Worm (Caenorhabditis elegans): ENCODE results near the gene F57A8.6.
A peak's percentile ranks its signal among the peaks of the same experiment; 100 is the strongest.

F57A8.6 gene

DNA sequence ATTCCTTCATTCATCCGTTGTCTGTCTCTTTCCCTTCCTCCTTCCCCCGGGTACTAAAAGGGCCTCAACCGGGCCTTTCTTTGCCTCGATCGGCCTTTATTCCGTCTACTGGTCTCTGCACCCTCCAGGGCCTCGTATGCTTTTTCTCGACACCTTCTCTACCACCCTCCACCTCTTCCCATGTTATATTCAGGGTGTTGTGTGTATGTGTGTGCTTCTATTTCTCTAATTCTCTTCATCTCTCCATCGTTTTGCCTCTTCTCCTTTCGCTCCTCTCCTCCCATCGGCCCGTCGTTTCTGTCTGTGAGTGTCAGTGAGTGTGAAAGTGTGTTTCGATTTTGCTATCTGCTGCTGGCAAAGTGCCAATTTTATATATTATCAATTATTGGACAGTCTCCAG is 33.9 kb downstream of the F57A8.6 start (continued):
- TF ChIP-seq nhr-102 (tag; optimal IDR thresholded peaks at IDR 0.05) = peak; percentile 54
- no peak for TF ChIP-seq egl-43 (GFP tag; IDR thresholded peaks at IDR 0.05)
- TF ChIP-seq Y75B8A.6 (GFP tag; IDR thresholded peaks at IDR 0.05) = no peak
- TF ChIP-seq nhr-25 (tag; optimal IDR thresholded peaks at IDR 0.05; ENCODE audit: borderline replicate concordance, insufficient read depth) = peak; percentile 1
- no peak for TF ChIP-seq nhr-11 (tag; optimal IDR thresholded peaks at IDR 0.05)
- TF ChIP-seq lin-1 (GFP tag; IDR thresholded peaks at IDR 0.05) = no peak
- TF ChIP-seq tag-97 (GFP tag; IDR thresholded peaks at IDR 0.05) = no peak
- TF ChIP-seq dmd-9 (GFP tag; IDR thresholded peaks at IDR 0.05) = no peak
- TF ChIP-seq hlh-11 (tag; optimal IDR thresholded peaks at IDR 0.05) = peak; percentile 91
- TF ChIP-seq rbr-2 (tag; optimal IDR thresholded peaks at IDR 0.05) = peak; percentile 77
- TF ChIP-seq aha-1 (tag) = peak; percentile 97
- TF ChIP-seq R02D3.7 (tag; optimal IDR thresholded peaks at IDR 0.05) = no peak
- peak; percentile 82 for TF ChIP-seq mes-2 (tag; optimal IDR thresholded peaks at IDR 0.05; ENCODE audit: poor library complexity, severe bottlenecking)
- TF ChIP-seq daf-8 (GFP tag; IDR thresholded peaks at IDR 0.05) = no peak
- TF ChIP-seq nhr-41 (GFP tag; IDR thresholded peaks at IDR 0.05) = no peak
- TF ChIP-seq ceh-62 (tag; optimal IDR thresholded peaks at IDR 0.05) = no peak
- peak; percentile 56; the same call in 1 of the 2 replicates for TF ChIP-seq ceh-20 (GFP tag; IDR thresholded peaks at IDR 0.05)
- TF ChIP-seq pha-4 (GFP tag; IDR thresholded peaks at IDR 0.05) = peak; percentile 25; the same call in 1 of the 2 replicates
- peak; percentile 22 for TF ChIP-seq pha-4 (tag; optimal IDR thresholded peaks at IDR 0.05)
- TF ChIP-seq lir-3 (tag; optimal IDR thresholded peaks at IDR 0.05) = no peak
- TF ChIP-seq php-3 (GFP tag; IDR thresholded peaks at IDR 0.05) = no peak

- TF ChIP-seq ceh-20 (GFP tag; IDR thresholded peaks at IDR 0.05) (no peak), mdt-29 (GFP tag; IDR thresholded peaks at IDR 0.05) (no peak), zip-2 (tag; optimal IDR thresholded peaks at IDR 0.05) (no peak), Y5F2A.4 (GFP tag; optimal IDR thresholded peaks at IDR 0.05) (no peak), lin-29 (GFP tag; IDR thresholded peaks at IDR 0.05) (no peak), nhr-42 (GFP tag; IDR thresholded peaks at IDR 0.05) (no peak), nhr-102 (tag; optimal IDR thresholded peaks at IDR 0.05) (no peak)
Measured at ce11 chrV:10037040-10037439, 36.7 kb downstream of the F57A8.6 start, which contains the start of gene F57A8.1. Gene F57A8.1, plus strand, starts transcription at chrV:10037340.

DNA sequence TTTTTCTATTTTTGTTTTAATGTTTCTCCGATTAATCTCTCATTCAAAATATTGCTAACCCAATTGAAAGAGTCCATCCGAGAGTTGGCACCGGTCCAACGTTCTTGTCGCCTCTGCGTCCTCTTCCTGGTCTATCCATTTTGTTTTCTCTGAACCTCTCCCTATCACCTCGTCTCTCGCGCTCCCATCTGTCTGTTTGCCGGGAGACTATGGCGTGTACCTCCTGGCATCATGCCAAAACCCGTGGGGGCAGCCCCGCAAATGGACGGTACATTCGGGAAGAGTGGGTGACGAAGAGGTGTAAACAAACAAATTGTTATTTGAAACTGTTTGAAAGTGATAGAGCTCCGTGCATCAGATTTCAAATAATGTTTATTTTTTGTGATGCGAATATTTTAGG is 37.4 kb downstream of the F57A8.6 start, which contains the start of gene T06E8.2:
Gene T06E8.2 (minus strand): TSS at position 139 of the 400 bp plus-strand sequence.
- TF ChIP-seq pha-4 (GFP tag; IDR thresholded peaks at IDR 0.05) (no peak), pha-4 (tag; optimal IDR thresholded peaks at IDR 0.05) (no peak), daf-16 (GFP tag; optimal IDR thresholded peaks at IDR 0.05) (peak in 1 of 2 experiments; percentile 43), daf-16 (tag; optimal IDR thresholded peaks at IDR 0.05) (peak; percentile 39), madf-9 (GFP tag; conservative IDR thresholded peaks at IDR 0.05) (0 out of 2 replicates have a peak, but pooled peaks have one; percentile 31), hmg-1.1 (GFP tag; IDR thresholded peaks at IDR 0.05) (peak; percentile 27; the same call in 1 of the 2 replicates), hlh-11 (tag; optimal IDR thresholded peaks at IDR 0.05) (peak; percentile 76), nhr-11 (tag; optimal IDR thresholded peaks at IDR 0.05) (peak; percentile 43), nhr-102 (tag; optimal IDR thresholded peaks at IDR 0.05) (no peak), mes-2 (tag; optimal IDR thresholded peaks at IDR 0.05; ENCODE audit: poor library complexity, severe bottlenecking) (peak; percentile 30), dmd-6 (GFP tag; IDR thresholded peaks at IDR 0.05) (peak; percentile 54), ztf-11 (tag; optimal IDR thresholded peaks at IDR 0.05) (no peak), ceh-32 (tag; optimal IDR thresholded peaks at IDR 0.05; ENCODE audit: poor library complexity) (no peak), nhr-42 (GFP tag; IDR thresholded peaks at IDR 0.05) (no peak), dve-1 (tag; optimal IDR thresholded peaks at IDR 0.05; ENCODE audit: insufficient read depth) (peak; percentile 69), mdl-1 (tag; optimal IDR thresholded peaks at IDR 0.05) (peak in 1 of 2 experiments; percentile 69), mxl-3 (GFP tag; optimal IDR thresholded peaks at IDR 0.05) (peak; percentile 79), nhr-111 (GFP tag; optimal IDR thresholded peaks at IDR 0.05) (no peak), nhr-48 (tag; optimal IDR thresholded peaks at IDR 0.05) (peak; percentile 14), ceh-20 (GFP tag; IDR thresholded peaks at IDR 0.05) (0 out of 2 replicates have a peak, but pooled peaks have one; percentile 27), madf-5 (GFP tag; IDR thresholded peaks at IDR 0.05) (no peak), tra-1 (GFP tag; IDR thresholded peaks at IDR 0.05) (0 out of 2 replicates have a peak, but pooled peaks have one; percentile 45), nhr-28 (tag; optimal IDR thresholded peaks at IDR 0.05) (peak; percentile 47), lsy-2 (tag; optimal IDR thresholded peaks at IDR 0.05) (peak in 1 of 2 experiments; percentile 54), aha-1 (tag) (peak; percentile 35), ceh-62 (tag; optimal IDR thresholded peaks at IDR 0.05) (no peak), nhr-6 (tag; optimal IDR thresholded peaks at IDR 0.05) (peak; percentile 72), dpl-1 (GFP tag; optimal IDR thresholded peaks at IDR 0.05) (peak; percentile 16), Y105C5A.15 (GFP tag; IDR thresholded peaks at IDR 0.05) (no peak), saeg-2 (GFP tag; IDR thresholded peaks at IDR 0.05) (0 out of 2 replicates have a peak, but pooled peaks have one; percentile 53), rbr-2 (tag; optimal IDR thresholded peaks at IDR 0.05) (peak; percentile 26)

Data from whole organism, L4 larva.